Worm (Caenorhabditis elegans): Measurements from ENCODE around the gene C50F4.6.
A peak's percentile ranks its signal among the peaks of the same experiment; 100 is the strongest.

C50F4.6 gene

ce11 chrV:9546042-9546581, at the start of gene C50F4.6:
TSS of gene C50F4.6 (plus strand) at chrV:9546092.
- TF ChIP-seq lin-26 (GFP tag; IDR thresholded peaks at IDR 0.05) (0 out of 2 replicates have a peak, but pooled peaks have one; percentile 21), bed-1 (GFP tag; IDR thresholded peaks at IDR 0.05) (no peak), pbrm-1 (GFP tag; IDR thresholded peaks at IDR 0.05) (no peak), repo-1 (tag; optimal IDR thresholded peaks at IDR 0.05) (peak; percentile 20), chd-7 (tag; optimal IDR thresholded peaks at IDR 0.05) (no peak), F57A8.1 (GFP tag; optimal IDR thresholded peaks at IDR 0.05) (no peak), akir-1 (GFP tag; optimal IDR thresholded peaks at IDR 0.05) (no peak), ztf-6 (GFP tag; IDR thresholded peaks at IDR 0.05) (no peak), lin-35 (GFP tag; optimal IDR thresholded peaks at IDR 0.05) (no peak)

ce11 chrV:9496742-9497141, 49.1 kb upstream of the C50F4.6 start, which contains the start of gene gsnl-1:
TSS of gene gsnl-1 (plus strand) at chrV:9497042.
- TF ChIP-seq ztf-28 (GFP tag; IDR thresholded peaks at IDR 0.05), result no peak
- TF ChIP-seq dox-1 (GFP tag; IDR thresholded peaks at IDR 0.05), result no peak
- no peak for TF ChIP-seq repo-1 (tag; optimal IDR thresholded peaks at IDR 0.05)
- TF ChIP-seq F52B5.7 (tag; optimal IDR thresholded peaks at IDR 0.05), result no peak
- no peak for TF ChIP-seq rec-8 (tag; optimal IDR thresholded peaks at IDR 0.05)
- no peak for TF ChIP-seq mcd-1 (GFP tag; IDR thresholded peaks at IDR 0.05)
- no peak for TF ChIP-seq zim-3 (tag; optimal IDR thresholded peaks at IDR 0.05)
- TF ChIP-seq atf-7 (tag; optimal IDR thresholded peaks at IDR 0.05), result no peak
- TF ChIP-seq hlh-12 (tag; optimal IDR thresholded peaks at IDR 0.05), result no peak
- TF ChIP-seq hrde-1 (tag; optimal IDR thresholded peaks at IDR 0.05; ENCODE audit: borderline replicate concordance), result no peak
- TF ChIP-seq ceh-58 (GFP tag; IDR thresholded peaks at IDR 0.05), result no peak
- no peak for TF ChIP-seq aptf-2 (GFP tag; conservative IDR thresholded peaks at IDR 0.05)
- no peak for TF ChIP-seq sdz-38 (tag; optimal IDR thresholded peaks at IDR 0.05)
- TF ChIP-seq nfyb-1 (GFP tag; IDR thresholded peaks at IDR 0.05), result no peak
- TF ChIP-seq K12H6.12 (tag; optimal IDR thresholded peaks at IDR 0.05), result no peak
- TF ChIP-seq rcor-1 (GFP tag; IDR thresholded peaks at IDR 0.05), result no peak
- no peak for TF ChIP-seq ccch-3 (GFP tag; optimal IDR thresholded peaks at IDR 0.05)
- no peak for TF ChIP-seq dpl-1 (GFP tag; optimal IDR thresholded peaks at IDR 0.05)
- no peak for TF ChIP-seq attf-5 (GFP tag; optimal IDR thresholded peaks at IDR 0.05)

ce11 chrV:9499295-9499694, 46.6 kb upstream of the C50F4.6 start:
- TF ChIP-seq snpc-1.3 (tag; optimal IDR thresholded peaks at IDR 0.05; ENCODE audit: insufficient read depth), result no peak
- no peak for TF ChIP-seq F55B11.4 (tag; optimal IDR thresholded peaks at IDR 0.05; ENCODE audit: borderline replicate concordance, insufficient read depth)
- TF ChIP-seq dpl-1 (GFP tag; optimal IDR thresholded peaks at IDR 0.05), result no peak
- no peak for TF ChIP-seq nfyb-1 (GFP tag; IDR thresholded peaks at IDR 0.05)
- TF ChIP-seq ceh-40 (GFP tag; IDR thresholded peaks at IDR 0.05), result no peak
- TF ChIP-seq bed-2 (GFP tag; IDR thresholded peaks at IDR 0.05), result no peak
- no peak for TF ChIP-seq rpc-1 (optimal IDR thresholded peaks at IDR 0.05)
- TF ChIP-seq rpc-1 (tag; optimal IDR thresholded peaks at IDR 0.05), result no peak
- no peak for TF ChIP-seq lin-40 (tag; optimal IDR thresholded peaks at IDR 0.05)
- TF ChIP-seq Y53F4B.3 (GFP tag; IDR thresholded peaks at IDR 0.05), result no peak
- no peak for TF ChIP-seq rcor-1 (GFP tag; IDR thresholded peaks at IDR 0.05)
- TF ChIP-seq him-1 (tag; optimal IDR thresholded peaks at IDR 0.05), result no peak
- no peak for TF ChIP-seq ceh-100 (GFP tag; IDR thresholded peaks at IDR 0.05)
- no peak for TF ChIP-seq snpc-3.4 (tag; optimal IDR thresholded peaks at IDR 0.05)
- no peak for TF ChIP-seq ccch-3 (GFP tag; optimal IDR thresholded peaks at IDR 0.05)
- no peak for TF ChIP-seq cebp-2 (GFP tag; IDR thresholded peaks at IDR 0.05)
- no peak for TF ChIP-seq ztf-26 (tag; optimal IDR thresholded peaks at IDR 0.05)
- TF ChIP-seq zfh-2 (GFP tag; conservative IDR thresholded peaks at IDR 0.05), result no peak
- TF ChIP-seq nhr-27 (tag; optimal IDR thresholded peaks at IDR 0.05), result no peak
- TF ChIP-seq C06A6.2 (GFP tag; conservative IDR thresholded peaks at IDR 0.05), result no peak

Data from whole organism, young adult.